Worm (Caenorhabditis elegans): ENCODE measurements around the gene Y62E10A.23.

DNA sequence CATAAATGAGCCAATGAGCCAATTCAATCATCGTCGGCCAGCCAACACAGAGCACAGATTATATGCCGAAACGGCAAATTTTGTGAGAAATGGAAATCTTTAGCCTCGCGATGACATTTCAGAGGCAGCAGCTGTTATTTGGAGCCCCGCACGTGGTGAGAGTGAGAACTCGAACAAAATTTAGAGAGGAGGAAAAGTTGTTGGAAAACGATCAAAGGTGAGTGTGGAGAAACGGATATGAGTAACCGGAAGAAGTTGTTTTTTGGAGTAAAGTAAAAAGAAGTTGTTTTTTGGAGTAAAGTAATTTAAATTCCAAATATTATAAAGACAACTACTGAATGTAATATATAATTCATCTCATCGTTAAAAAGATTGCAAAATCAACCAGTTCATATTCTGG, 12.6 kb downstream of the Y62E10A.23 start, which contains the start of gene Y62E10A.13:
- no peak for TF ChIP-seq F13H6.1 (tag; optimal IDR thresholded peaks at IDR 0.05)
- no peak for TF ChIP-seq ztf-16 (tag; optimal IDR thresholded peaks at IDR 0.05)
- TF ChIP-seq ceh-24 (tag; optimal IDR thresholded peaks at IDR 0.05): no peak
